Worm (Caenorhabditis elegans) whole organism, L1 larva: ENCODE measurements around the gene ubc-1.
A peak's percentile ranks its signal among the peaks of the same experiment; 100 is the strongest.

Experiments used
- alr-1 ChIP-seq: fragments of 200-800 bp; sonication (Bioruptor generic); optimal IDR thresholded peaks from 2 replicates; lab custom pipeline; 2018; ENCODE audit warnings: borderline replicate concordance, mild to moderate bottlenecking, missing genetic modification characterization, missing compliant biosample characterization
- ceh-82 ChIP-seq, 3 experiments: fragments of 150-350 bp in 1 of 3; sonication (generic microtip) in 2 of 3; optimal IDR thresholded peaks; 2 replicates each; lab custom pipeline; 2014 to 2017; ENCODE audit warnings: missing biosample characterization in 3 of 3, missing genetic modification characterization in 3 of 3
- ces-1 ChIP-seq: fragments of 150-350 bp; optimal IDR thresholded peaks from 2 replicates; lab custom pipeline; 2014; ENCODE audit warnings: missing biosample characterization, missing genetic modification reagents, missing genetic modification characterization
- dpl-1 ChIP-seq, 3 experiments: fragments of 150-350 bp in 2 of 3; sonication (generic microtip) in 1 of 3; optimal IDR thresholded peaks; 2 replicates each; lab custom pipeline; 2014 to 2017; ENCODE audit warnings: missing biosample characterization in 3 of 3, missing genetic modification characterization in 3 of 3, missing genetic modification reagents in 3 of 3
- efl-1 ChIP-seq, 4 experiments: fragments of 150-350 bp; optimal IDR thresholded peaks in 3 of 4; peaks in 1 of 4; 1 replicate in 1 of 4; 2 replicates in 3 of 4; lab custom pipeline; 2014; ENCODE audit warnings: missing biosample characterization in 2 of 4, missing genetic modification characterization in 2 of 4, missing genetic modification reagents in 2 of 4
- elt-2 ChIP-seq: sonication (generic microtip); optimal IDR thresholded peaks from 2 replicates; lab custom pipeline; 2016; ENCODE audit warnings: missing genetic modification characterization, mild to moderate bottlenecking, inconsistent platforms, missing compliant biosample characterization, missing genetic modification reagents
- fkh-8 ChIP-seq: sonication (generic microtip); optimal IDR thresholded peaks from 2 replicates; lab custom pipeline; 2016; ENCODE audit warnings: mild to moderate bottlenecking, missing genetic modification characterization, missing compliant biosample characterization
- hlh-4 ChIP-seq: sonication (generic microtip); optimal IDR thresholded peaks from 2 replicates; lab custom pipeline; 2016; ENCODE audit warnings: mild to moderate bottlenecking, missing genetic modification characterization, missing compliant biosample characterization
- isw-1 ChIP-seq: fragments of 200-800 bp; sonication (Bioruptor generic); IDR thresholded peaks from 2 replicates; pipeline ENCODE4 v1.3.6; 2022; ENCODE audit warnings: missing genetic modification characterization, missing compliant biosample characterization
- mef-2 ChIP-seq: fragments of 150-350 bp; optimal IDR thresholded peaks from 2 replicates; lab custom pipeline; 2014; ENCODE audit warnings: missing biosample characterization, missing genetic modification characterization
- nhr-12 ChIP-seq: sonication (generic microtip); optimal IDR thresholded peaks from 2 replicates; lab custom pipeline; 2017; ENCODE audit warnings: missing biosample characterization, missing genetic modification characterization
- nhr-28 ChIP-seq: fragments of 150-350 bp; optimal IDR thresholded peaks from 2 replicates; lab custom pipeline; 2014; ENCODE audit warnings: missing biosample characterization, missing genetic modification characterization
- nhr-84 ChIP-seq: sonication (generic microtip); optimal IDR thresholded peaks from 2 replicates; lab custom pipeline; 2017; ENCODE audit warnings: missing biosample characterization, missing genetic modification characterization
- sptf-1 ChIP-seq: fragments of 150-350 bp; optimal IDR thresholded peaks from 2 replicates; lab custom pipeline; 2014; ENCODE audit warnings: missing biosample characterization, missing genetic modification characterization
- unc-62 ChIP-seq: fragments of 150-350 bp; optimal IDR thresholded peaks from 2 replicates; lab custom pipeline; 2014; ENCODE audit warnings: missing biosample characterization, missing genetic modification reagents, missing genetic modification characterization
- unc-98 ChIP-seq: fragments of 200-800 bp; sonication (Bioruptor generic); IDR thresholded peaks from 2 replicates; pipeline ENCODE4 v1.3.6; 2022; ENCODE audit warnings: missing genetic modification characterization, missing compliant biosample characterization
- ztf-11 ChIP-seq, 2 experiments: sonication (generic microtip); optimal IDR thresholded peaks; 2 replicates each; lab custom pipeline; 2016 to 2017; ENCODE audit warnings: missing genetic modification characterization in 2 of 2, missing biosample characterization in 1 of 2, missing compliant biosample characterization in 1 of 2
- ztf-4 ChIP-seq: fragments of 150-350 bp; optimal IDR thresholded peaks from 2 replicates; lab custom pipeline; 2014; ENCODE audit warnings: missing biosample characterization, missing genetic modification characterization

ubc-1 gene

DNA sequence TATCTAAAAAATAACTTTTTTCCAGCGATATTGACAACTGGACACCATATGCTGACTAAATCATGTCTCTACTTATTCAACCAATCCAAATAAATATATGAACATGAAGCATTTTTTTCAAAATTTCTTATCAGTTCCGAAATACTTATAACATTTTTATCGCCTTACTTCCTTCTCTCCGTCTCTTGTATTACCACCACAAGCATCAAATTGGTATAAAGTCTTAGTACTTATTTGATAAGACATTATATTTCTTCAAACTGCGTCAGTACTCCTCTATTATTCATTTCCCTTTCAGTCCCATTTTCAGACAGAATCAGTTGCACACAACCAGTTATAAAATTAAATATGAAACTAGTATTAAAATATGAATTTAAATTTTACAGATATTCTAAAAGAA is 45.1 kb downstream of the ubc-1 start (continued):
- TF ChIP-seq dpl-1 (GFP tag; optimal IDR thresholded peaks at IDR 0.05; lab: Kevin White, UChicago) (no peak), hlh-4 (no peak), isw-1 (GFP tag; lab: Robert Waterston, UW) (no peak)

ce11 chrIV:4150138-4150537 is 47.3 kb downstream of the ubc-1 start:
- TF ChIP-seq dpl-1 (GFP tag; optimal IDR thresholded peaks at IDR 0.05; lab: Kevin White, UChicago): no peak
- no peak for TF ChIP-seq efl-1 (optimal IDR thresholded peaks at IDR 0.05; lab: Kevin White, UChicago)
- TF ChIP-seq efl-1 (GFP tag; optimal IDR thresholded peaks at IDR 0.05 in 1 of 2; lab: Kevin White, UChicago): peak in 1 of 2 experiments; percentile 57
- TF ChIP-seq nhr-28 (tag; lab: Kevin White, UChicago): no peak
- TF ChIP-seq fkh-8: no peak
- TF ChIP-seq ztf-11 (tag; optimal IDR thresholded peaks at IDR 0.05; lab: Kevin White, UChicago): no peak
- TF ChIP-seq nhr-12 (tag; lab: Kevin White, UChicago): no peak
- TF ChIP-seq elt-2: peak; percentile 58
- TF ChIP-seq sptf-1 (tag; lab: Kevin White, UChicago): no peak
- no peak for TF ChIP-seq ceh-82 (tag; optimal IDR thresholded peaks at IDR 0.05; lab: Kevin White, UChicago)
- TF ChIP-seq alr-1 (tag; lab: Kevin White, UChicago): no peak
- TF ChIP-seq ces-1 (GFP tag; lab: Kevin White, UChicago): no peak

- TF ChIP-seq unc-62 (GFP tag; lab: Kevin White, UChicago) (no peak), mef-2 (no peak), elt-2 (peak; percentile 79), nhr-84 (tag; lab: Kevin White, UChicago) (no peak)
Measured at ce11 chrIV:4152143-4152542, 49.3 kb downstream of the ubc-1 start, which contains the start of the genes K08D10.10 and R07C12.1. Gene K08D10.10, plus strand, starts transcription at chrIV:4152235. Gene R07C12.1, plus strand, starts transcription at chrIV:4152456.

- peak; percentile 19 for TF ChIP-seq elt-2
- TF ChIP-seq unc-98 (GFP tag; lab: Robert Waterston, UW): no peak
- TF ChIP-seq ztf-4 (tag; lab: Kevin White, UChicago): no peak
- TF ChIP-seq, all 84 proteins: peak for 1
Measured at ce11 chrIV:4154641-4155040, 51.8 kb downstream of the ubc-1 start, which contains the start of gene K08D10.14. Gene K08D10.14, plus strand, starts transcription at chrIV:4154941.
